Comparison of ENCODE assay signal across 1 fruit fly cellular context in the genomic region with DNA sequence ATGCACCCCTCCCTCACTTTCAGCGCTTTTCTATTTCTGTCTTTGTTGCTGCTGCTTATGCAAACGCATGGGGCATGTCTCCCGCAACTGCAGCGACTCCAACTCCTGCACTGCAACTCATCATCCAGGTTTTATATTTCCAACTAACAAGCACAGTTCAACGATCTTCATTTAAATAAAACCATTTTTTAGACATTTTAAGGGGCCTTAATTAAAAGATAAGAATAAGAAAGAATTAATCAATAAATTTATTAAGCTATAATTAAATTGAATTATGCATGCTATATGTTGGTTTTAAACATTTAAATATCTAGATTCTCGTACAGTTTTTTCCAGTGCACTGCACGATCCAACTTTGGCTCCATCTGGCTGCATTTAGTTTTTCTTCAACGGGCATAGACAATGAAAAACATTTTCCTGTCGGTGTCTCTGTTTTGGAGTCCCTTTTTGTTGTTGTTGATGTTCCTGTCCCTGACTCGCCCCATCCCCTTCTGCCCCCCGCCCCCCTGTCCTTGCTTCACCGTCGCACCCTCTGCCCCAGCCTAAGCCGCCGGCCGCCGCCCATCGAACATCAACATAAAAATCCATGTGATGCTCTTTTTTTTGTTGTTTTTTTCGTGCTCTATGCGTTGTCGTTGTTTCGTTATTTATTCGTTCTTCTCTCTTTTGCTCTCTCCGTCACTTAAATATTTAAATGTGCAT.
TF ChIP-seq lines count a peak whose summit lies in the region.

No protein-coding gene starts in this region.

TF ChIP-seq in whole organism, embryonic, 481 proteins besides CTCF, POLR2A, EP300 and RAD21 (continued from another document and continues in another):
- TF ChIP-seq Nf-YA (GFP tag; IDR thresholded peaks at IDR 0.05; lab: Robert Waterston, UW), result no peak
- TF ChIP-seq lmd (GFP tag; IDR thresholded peaks at IDR 0.05; lab: Robert Waterston, UW), result peak; percentile 60; the same call in 1 of the 2 replicates
- TF ChIP-seq cas (GFP tag; IDR thresholded peaks at IDR 0.05; lab: Robert Waterston, UW), result no peak
- TF ChIP-seq Eip74EF (GFP tag; optimal IDR thresholded peaks at IDR 0.05; lab: Kevin White, UChicago), result peak in 1 of 2 experiments; percentile 57
- no peak for TF ChIP-seq CG10543 (GFP tag; optimal IDR thresholded peaks at IDR 0.05; lab: Kevin White, UChicago)
- TF ChIP-seq bbx (GFP tag; IDR thresholded peaks at IDR 0.05; lab: Robert Waterston, UW; ENCODE audit: partially characterized antibody), result no peak
- TF ChIP-seq Adf1 (GFP tag; IDR thresholded peaks at IDR 0.05; lab: Robert Waterston, UW), result no peak
- TF ChIP-seq br (optimal IDR thresholded peaks at IDR 0.05; lab: Kevin White, UChicago), result no peak
- no peak for TF ChIP-seq CG6175 (GFP tag; IDR thresholded peaks at IDR 0.05; lab: Robert Waterston, UW)
- TF ChIP-seq lilli (GFP tag; optimal IDR thresholded peaks at IDR 0.05; lab: Kevin White, UChicago), result peak; percentile 2
- no peak for TF ChIP-seq usp (GFP tag; optimal IDR thresholded peaks at IDR 0.05; lab: Kevin White, UChicago)
- TF ChIP-seq pum (GFP tag; optimal IDR thresholded peaks at IDR 0.05; lab: Kevin White, UChicago), result no peak
- peak; percentile 24; the same call in 1 of the 2 replicates for TF ChIP-seq H2.0 (GFP tag; IDR thresholded peaks at IDR 0.05; lab: Robert Waterston, UW)
- TF ChIP-seq CG17829 (tag; optimal IDR thresholded peaks at IDR 0.05; lab: Kevin White, UChicago), result peak; percentile 94
- peak; percentile 64 for TF ChIP-seq Nf-YB (GFP tag; optimal IDR thresholded peaks at IDR 0.05; lab: Kevin White, UChicago)
- TF ChIP-seq HmgZ (tag; optimal IDR thresholded peaks at IDR 0.05; lab: Kevin White, UChicago), result peak; percentile 32
- TF ChIP-seq Ravus (GFP tag; IDR thresholded peaks at IDR 0.05; lab: Robert Waterston, UW), result no peak
- peak; percentile 75 for TF ChIP-seq CG6254 (GFP tag; optimal IDR thresholded peaks at IDR 0.05; lab: Kevin White, UChicago)
- 0 out of 2 replicates have a peak, but pooled peaks have one; percentile 37 for TF ChIP-seq CG32767 (GFP tag; IDR thresholded peaks at IDR 0.05; lab: Robert Waterston, UW)
- 0 out of 3 replicates have a peak, but pooled peaks have one; percentile 47 for TF ChIP-seq CG11695 (GFP tag; IDR thresholded peaks at IDR 0.05; lab: Robert Waterston, UW)
- no peak for TF ChIP-seq CG7963 (GFP tag; IDR thresholded peaks at IDR 0.05; lab: Robert Waterston, UW; ENCODE audit: partially characterized antibody)
- no peak; the same call in 1 of the 2 replicates for TF ChIP-seq E2f1 (GFP tag; IDR thresholded peaks at IDR 0.05; lab: Robert Waterston, UW)
- no peak for TF ChIP-seq cad (GFP tag; optimal IDR thresholded peaks at IDR 0.05; lab: Kevin White, UChicago)
- TF ChIP-seq gcm2 (GFP tag; optimal IDR thresholded peaks at IDR 0.05; lab: Kevin White, UChicago), result no peak
- TF ChIP-seq unpg (GFP tag; optimal IDR thresholded peaks at IDR 0.05; lab: Kevin White, UChicago), result peak; percentile 89
- TF ChIP-seq CG11723 (GFP tag; optimal IDR thresholded peaks at IDR 0.05; lab: Kevin White, UChicago), result peak; percentile 49
- no peak for TF ChIP-seq gfzf (GFP tag; optimal IDR thresholded peaks at IDR 0.05; lab: Kevin White, UChicago)
- TF ChIP-seq lbe (GFP tag; optimal IDR thresholded peaks at IDR 0.05; lab: Kevin White, UChicago), result no peak
- TF ChIP-seq CG4730 (GFP tag; IDR thresholded peaks at IDR 0.05; lab: Robert Waterston, UW), result peak; percentile 37; the same call in 1 of the 2 replicates
- peak; percentile 71 for TF ChIP-seq CG13775 (GFP tag; optimal IDR thresholded peaks at IDR 0.05; lab: Kevin White, UChicago)
- no peak for TF ChIP-seq Atf-2 (GFP tag; optimal IDR thresholded peaks at IDR 0.05; lab: Kevin White, UChicago)
- no peak; the same call in none of the 3 replicates for TF ChIP-seq CG17361 (GFP tag; IDR thresholded peaks at IDR 0.05; lab: Robert Waterston, UW)
- TF ChIP-seq da (GFP tag; optimal IDR thresholded peaks at IDR 0.05; lab: Kevin White, UChicago), result no peak
- TF ChIP-seq Abd-B (GFP tag; optimal IDR thresholded peaks at IDR 0.05; lab: Kevin White, UChicago), result peak; percentile 49
- peak; percentile 57 for TF ChIP-seq tap (tag; optimal IDR thresholded peaks at IDR 0.05; lab: Kevin White, UChicago)
- no peak for TF ChIP-seq CG12071 (GFP tag; optimal IDR thresholded peaks at IDR 0.05; lab: Kevin White, UChicago)
- TF ChIP-seq CG9609 (GFP tag; optimal IDR thresholded peaks at IDR 0.05; lab: Kevin White, UChicago), result no peak
- no peak for TF ChIP-seq CG11696 (GFP tag; IDR thresholded peaks at IDR 0.05; lab: Robert Waterston, UW)
- TF ChIP-seq bigmax (GFP tag; optimal IDR thresholded peaks at IDR 0.05; lab: Kevin White, UChicago), result no peak
- TF ChIP-seq CG7357 (GFP tag; IDR thresholded peaks at IDR 0.05; lab: Robert Waterston, UW), result 0 out of 3 replicates have a peak, but pooled peaks have one; percentile 10
- TF ChIP-seq sob (GFP tag; IDR thresholded peaks at IDR 0.05; lab: Robert Waterston, UW), result no peak
- TF ChIP-seq zfh2 (GFP tag; optimal IDR thresholded peaks at IDR 0.05; lab: Kevin White, UChicago), result no peak
- TF ChIP-seq crc (GFP tag; optimal IDR thresholded peaks at IDR 0.05; lab: Kevin White, UChicago), result no peak
- TF ChIP-seq Mes4 (GFP tag; optimal IDR thresholded peaks at IDR 0.05; lab: Kevin White, UChicago), result no peak
- TF ChIP-seq CG8388 (GFP tag; optimal IDR thresholded peaks at IDR 0.05; lab: Kevin White, UChicago), result peak; percentile 91
- peak; percentile 51 for TF ChIP-seq cato (GFP tag; optimal IDR thresholded peaks at IDR 0.05; lab: Kevin White, UChicago; ENCODE audit: borderline replicate concordance)
- TF ChIP-seq Dad (GFP tag; optimal IDR thresholded peaks at IDR 0.05; lab: Kevin White, UChicago), result no peak
- no peak for TF ChIP-seq maf-S (GFP tag; optimal IDR thresholded peaks at IDR 0.05; lab: Kevin White, UChicago)
- TF ChIP-seq sd (tag; optimal IDR thresholded peaks at IDR 0.05; lab: Kevin White, UChicago), result no peak
- TF ChIP-seq CG12659 (GFP tag; optimal IDR thresholded peaks at IDR 0.05; lab: Kevin White, UChicago), result peak; percentile 3
- TF ChIP-seq crol (GFP tag; IDR thresholded peaks at IDR 0.05; lab: Robert Waterston, UW), result peak; percentile 99
- TF ChIP-seq CG6854 (GFP tag; optimal IDR thresholded peaks at IDR 0.05; lab: Kevin White, UChicago), result no peak
- no peak for TF ChIP-seq CG5953 (GFP tag; IDR thresholded peaks at IDR 0.05; lab: Robert Waterston, UW)
- TF ChIP-seq ap (GFP tag; IDR thresholded peaks at IDR 0.05; lab: Robert Waterston, UW), result peak; percentile 37
- TF ChIP-seq slbo (GFP tag; IDR thresholded peaks at IDR 0.05; lab: Robert Waterston, UW), result no peak
- TF ChIP-seq C15 (GFP tag; IDR thresholded peaks at IDR 0.05; lab: Robert Waterston, UW), result no peak
- TF ChIP-seq CG2678 (tag; optimal IDR thresholded peaks at IDR 0.05; lab: Kevin White, UChicago), result peak; percentile 76
- TF ChIP-seq Taf1 (GFP tag; IDR thresholded peaks at IDR 0.05; lab: Robert Waterston, UW), result no peak
- 0 out of 3 replicates have a peak, but pooled peaks have one; percentile 9 for TF ChIP-seq CG2199 (GFP tag; IDR thresholded peaks at IDR 0.05; lab: Robert Waterston, UW)
- TF ChIP-seq Bteb2 (GFP tag; optimal IDR thresholded peaks at IDR 0.05; lab: Kevin White, UChicago), result no peak
- no peak for TF ChIP-seq jumu (GFP tag; optimal IDR thresholded peaks at IDR 0.05; lab: Kevin White, UChicago)
- TF ChIP-seq CG33213 (GFP tag; optimal IDR thresholded peaks at IDR 0.05; lab: Kevin White, UChicago), result no peak
- TF ChIP-seq chinmo (GFP tag; IDR thresholded peaks at IDR 0.05; lab: Robert Waterston, UW; ENCODE audit: partially characterized antibody), result no peak
- peak; percentile 32 for TF ChIP-seq Vsx1 (GFP tag; optimal IDR thresholded peaks at IDR 0.05; lab: Kevin White, UChicago)
- no peak for TF ChIP-seq NC2β (GFP tag; optimal IDR thresholded peaks at IDR 0.05; lab: Kevin White, UChicago)
- TF ChIP-seq CG10267 (tag; optimal IDR thresholded peaks at IDR 0.05; lab: Kevin White, UChicago), result peak; percentile 87
- TF ChIP-seq hb (GFP tag; IDR thresholded peaks at IDR 0.05; lab: Robert Waterston, UW; ENCODE audit: partially characterized antibody), result no peak
- peak; percentile 52 for TF ChIP-seq CG32772 (GFP tag; IDR thresholded peaks at IDR 0.05; lab: Robert Waterston, UW)
- TF ChIP-seq gce (GFP tag; IDR thresholded peaks at IDR 0.05; lab: Robert Waterston, UW), result peak; percentile 45; the same call in 1 of the 3 replicates
- no peak for TF ChIP-seq HLH54F (GFP tag; optimal IDR thresholded peaks at IDR 0.05; lab: Kevin White, UChicago)
- peak; percentile 72 for TF ChIP-seq CG10431 (GFP tag; optimal IDR thresholded peaks at IDR 0.05; lab: Kevin White, UChicago)
- TF ChIP-seq Hey (tag; optimal IDR thresholded peaks at IDR 0.05; lab: Kevin White, UChicago), result no peak
- no peak for TF ChIP-seq Elba2 (GFP tag; optimal IDR thresholded peaks at IDR 0.05; lab: Kevin White, UChicago)
- peak; percentile 48; the same call in 1 of the 2 replicates for TF ChIP-seq stc (GFP tag; IDR thresholded peaks at IDR 0.05; lab: Robert Waterston, UW)
- no peak for TF ChIP-seq Doc3 (GFP tag; IDR thresholded peaks at IDR 0.05; lab: Robert Waterston, UW; ENCODE audit: partially characterized antibody)
- no peak for TF ChIP-seq CG7786 (GFP tag; optimal IDR thresholded peaks at IDR 0.05; lab: Kevin White, UChicago)
- peak in 1 of 2 experiments; percentile 21 for TF ChIP-seq Hr51 (GFP tag; optimal IDR thresholded peaks at IDR 0.05; lab: Kevin White, UChicago)
- no peak for TF ChIP-seq Nf-YC (tag; optimal IDR thresholded peaks at IDR 0.05; lab: Kevin White, UChicago)
- no peak for TF ChIP-seq prd (optimal IDR thresholded peaks at IDR 0.05; lab: Kevin White, UChicago)
- peak; percentile 63; the same call in 2 of the 3 replicates for TF ChIP-seq prd (GFP tag; IDR thresholded peaks at IDR 0.05; lab: Robert Waterston, UW)
- peak; percentile 63 for TF ChIP-seq zen (tag; optimal IDR thresholded peaks at IDR 0.05; lab: Kevin White, UChicago)
- peak; percentile 45 for TF ChIP-seq kni (GFP tag; optimal IDR thresholded peaks at IDR 0.05; lab: Kevin White, UChicago)
- TF ChIP-seq CG2875 (GFP tag; optimal IDR thresholded peaks at IDR 0.05; lab: Kevin White, UChicago), result peak; percentile 83
- TF ChIP-seq croc (GFP tag; conservative IDR thresholded peaks at IDR 0.05; lab: Robert Waterston, UW), result peak; percentile 77
- peak; percentile 91 for TF ChIP-seq nmo (GFP tag; optimal IDR thresholded peaks at IDR 0.05; lab: Kevin White, UChicago)
- TF ChIP-seq CG10321 (GFP tag; IDR thresholded peaks at IDR 0.05; lab: Robert Waterston, UW), result no peak
- TF ChIP-seq knrl (GFP tag; IDR thresholded peaks at IDR 0.05; lab: Robert Waterston, UW; ENCODE audit: partially characterized antibody), result no peak
- TF ChIP-seq CG7745 (tag; optimal IDR thresholded peaks at IDR 0.05; lab: Kevin White, UChicago), result peak; percentile 56
- TF ChIP-seq CG18011 (GFP tag; optimal IDR thresholded peaks at IDR 0.05; lab: Kevin White, UChicago), result no peak
- TF ChIP-seq CG4282 (GFP tag; optimal IDR thresholded peaks at IDR 0.05; lab: Kevin White, UChicago), result no peak
- peak; percentile 52 for TF ChIP-seq CG6813 (GFP tag; optimal IDR thresholded peaks at IDR 0.05; lab: Kevin White, UChicago)
- TF ChIP-seq tgo (GFP tag; IDR thresholded peaks at IDR 0.05; lab: Robert Waterston, UW), result peak; percentile 52; the same call in 1 of the 3 replicates
- TF ChIP-seq abd-A (tag; optimal IDR thresholded peaks at IDR 0.05; lab: Kevin White, UChicago), result peak; percentile 60
- TF ChIP-seq HLH4C (GFP tag; IDR thresholded peaks at IDR 0.05; lab: Robert Waterston, UW; ENCODE audit: partially characterized antibody), result no peak
- TF ChIP-seq CG4404 (GFP tag; IDR thresholded peaks at IDR 0.05; lab: Robert Waterston, UW), result no peak; the same call in 1 of the 2 replicates
- peak; percentile 93 for TF ChIP-seq CG15601 (tag; optimal IDR thresholded peaks at IDR 0.05; lab: Kevin White, UChicago)
- no peak for TF ChIP-seq klu (GFP tag; IDR thresholded peaks at IDR 0.05; lab: Robert Waterston, UW)
- no peak for TF ChIP-seq CG10565 (GFP tag; optimal IDR thresholded peaks at IDR 0.05; lab: Kevin White, UChicago)
- TF ChIP-seq Ets97D (GFP tag; optimal IDR thresholded peaks at IDR 0.05; lab: Kevin White, UChicago), result no peak
- TF ChIP-seq CG18619 (GFP tag; optimal IDR thresholded peaks at IDR 0.05; lab: Kevin White, UChicago), result peak; percentile 54
- TF ChIP-seq CG8359 (GFP tag; optimal IDR thresholded peaks at IDR 0.05; lab: Kevin White, UChicago; ENCODE audit: borderline replicate concordance), result peak; percentile 55
- TF ChIP-seq CG3838 (GFP tag; optimal IDR thresholded peaks at IDR 0.05; lab: Kevin White, UChicago), result no peak
- no peak for TF ChIP-seq wek (GFP tag; optimal IDR thresholded peaks at IDR 0.05; lab: Kevin White, UChicago)
- no peak for TF ChIP-seq mam (GFP tag; optimal IDR thresholded peaks at IDR 0.05; lab: Kevin White, UChicago)
- peak; percentile 72 for TF ChIP-seq CG6689 (GFP tag; IDR thresholded peaks at IDR 0.05; lab: Robert Waterston, UW)
- TF ChIP-seq az2 (GFP tag; optimal IDR thresholded peaks at IDR 0.05; lab: Kevin White, UChicago), result peak; percentile 74
- no peak for TF ChIP-seq pb (GFP tag; optimal IDR thresholded peaks at IDR 0.05; lab: Kevin White, UChicago)
- TF ChIP-seq luna (GFP tag; optimal IDR thresholded peaks at IDR 0.05; lab: Kevin White, UChicago), result no peak
- TF ChIP-seq Drgx (GFP tag; IDR thresholded peaks at IDR 0.05; lab: Robert Waterston, UW), result peak; percentile 86
- peak; percentile 43; the same call in 1 of the 3 replicates for TF ChIP-seq so (GFP tag; IDR thresholded peaks at IDR 0.05; lab: Robert Waterston, UW)
- TF ChIP-seq MESR4 (GFP tag; optimal IDR thresholded peaks at IDR 0.05; lab: Kevin White, UChicago), result no peak
- no peak for TF ChIP-seq fru (optimal IDR thresholded peaks at IDR 0.05; lab: Kevin White, UChicago)
- peak; percentile 61 for TF ChIP-seq sisA (GFP tag; IDR thresholded peaks at IDR 0.05; lab: Robert Waterston, UW)
- no peak for TF ChIP-seq Dek (tag; optimal IDR thresholded peaks at IDR 0.05; lab: Kevin White, UChicago)
- no peak for TF ChIP-seq MTF-1 (GFP tag; optimal IDR thresholded peaks at IDR 0.05; lab: Kevin White, UChicago; ENCODE audit: borderline replicate concordance)
- TF ChIP-seq CG30403 (GFP tag; optimal IDR thresholded peaks at IDR 0.05; lab: Kevin White, UChicago), result peak; percentile 71
- no peak for TF ChIP-seq Rfx (GFP tag; IDR thresholded peaks at IDR 0.05; lab: Robert Waterston, UW)
- peak; percentile 50 for TF ChIP-seq Chrac-16 (GFP tag; optimal IDR thresholded peaks at IDR 0.05; lab: Kevin White, UChicago)
- TF ChIP-seq CG17186 (GFP tag; optimal IDR thresholded peaks at IDR 0.05; lab: Kevin White, UChicago), result no peak
- no peak for TF ChIP-seq ttk (GFP tag; IDR thresholded peaks at IDR 0.05; lab: Robert Waterston, UW)
- peak; percentile 28 for TF ChIP-seq CG8281 (tag; optimal IDR thresholded peaks at IDR 0.05; lab: Kevin White, UChicago)
- peak; percentile 86 for TF ChIP-seq CG4424 (GFP tag; optimal IDR thresholded peaks at IDR 0.05; lab: Kevin White, UChicago)
- no peak for TF ChIP-seq CG16863 (GFP tag; optimal IDR thresholded peaks at IDR 0.05; lab: Kevin White, UChicago)
